Fruit fly (Drosophila melanogaster): Measurements from ENCODE around the gene CG1638.
A peak's percentile ranks its signal among the peaks of the same experiment; 100 is the strongest.

CG1638 gene

DNA sequence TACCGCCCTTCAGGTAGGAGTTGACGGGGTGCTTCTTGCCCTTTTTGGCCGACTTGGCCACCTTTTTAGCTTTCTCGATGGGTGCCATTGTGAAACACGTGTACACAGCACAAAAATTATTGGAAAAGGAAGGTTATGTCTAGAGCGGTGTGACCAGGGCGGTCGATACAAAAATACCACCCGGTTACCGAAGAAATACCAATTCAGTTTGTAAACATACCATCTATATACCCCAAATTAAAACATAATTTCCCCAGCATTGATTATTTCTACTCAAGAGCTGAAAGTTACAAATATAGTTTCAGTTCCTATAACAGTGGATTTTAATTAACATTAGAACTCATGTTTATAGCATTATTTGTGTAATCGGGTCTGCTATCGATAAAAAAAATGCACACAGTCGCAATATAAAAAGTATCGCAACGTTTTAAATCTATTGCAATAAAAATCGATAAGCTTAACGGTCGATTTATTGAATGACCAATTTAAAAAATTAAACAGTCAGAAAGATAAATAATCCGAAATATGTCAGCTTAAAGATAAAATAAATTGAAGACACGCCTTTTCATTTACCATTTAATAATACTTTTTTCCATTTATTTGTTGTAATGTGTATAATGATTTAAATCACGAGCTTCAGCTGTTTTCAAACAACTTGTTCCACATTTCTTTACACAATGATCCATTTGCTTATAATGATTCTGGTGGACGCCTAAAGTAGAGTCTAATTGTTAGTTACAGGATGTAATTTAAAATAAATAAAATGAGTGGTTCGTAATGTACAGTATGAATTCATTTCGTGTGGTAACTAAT, 5.9 kb downstream of the CG1638 start, which contains the start of gene RpL6:
TSS of gene RpL6 (minus strand) at position 134 of the 813 bp plus-strand sequence.
- no peak for TF ChIP-seq noc (tag; optimal IDR thresholded peaks at IDR 0.05)

DNA sequence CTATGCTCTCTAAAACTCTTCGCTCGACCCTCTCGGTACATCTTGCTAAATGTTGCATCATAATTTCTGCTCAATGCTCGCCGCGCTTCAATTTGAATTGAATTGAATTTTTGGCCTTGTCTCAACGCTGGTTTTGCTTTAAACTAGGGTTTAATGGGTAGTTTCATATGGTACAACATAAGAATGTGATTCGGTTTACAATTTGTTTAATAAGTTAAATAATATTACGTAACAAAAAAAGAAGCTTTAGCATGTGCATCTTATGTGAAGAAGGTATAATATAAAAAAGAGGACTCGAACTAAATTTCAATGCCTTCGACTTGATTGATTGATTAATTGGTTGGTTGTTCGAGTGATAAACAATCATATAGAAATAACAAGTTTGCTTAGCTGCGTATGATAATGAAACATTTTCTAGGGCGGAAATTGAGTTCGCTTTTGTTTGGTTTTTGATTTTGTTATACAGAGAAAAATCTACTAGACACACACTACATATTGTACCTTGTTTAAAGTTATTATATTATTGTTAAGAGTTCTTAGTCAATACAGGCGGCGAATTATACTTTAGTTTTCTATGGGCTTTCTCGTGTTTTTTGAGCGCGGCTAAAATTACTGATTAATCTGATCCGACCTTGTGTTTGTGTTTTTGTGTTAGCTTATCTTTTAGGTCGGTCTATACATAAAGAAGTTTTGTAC, 7.5 kb downstream of the CG1638 start:
- TF ChIP-seq noc (tag; optimal IDR thresholded peaks at IDR 0.05), result no peak

- peak; percentile 67 for TF ChIP-seq noc (tag; optimal IDR thresholded peaks at IDR 0.05)
Observed at dm6 chr3R:31599538-31600313, 9.3 kb downstream of the CG1638 start.

- no peak for TF ChIP-seq noc (tag; optimal IDR thresholded peaks at IDR 0.05)
Observed at dm6 chr3R:31603246-31603645, 12.9 kb downstream of the CG1638 start.

DNA sequence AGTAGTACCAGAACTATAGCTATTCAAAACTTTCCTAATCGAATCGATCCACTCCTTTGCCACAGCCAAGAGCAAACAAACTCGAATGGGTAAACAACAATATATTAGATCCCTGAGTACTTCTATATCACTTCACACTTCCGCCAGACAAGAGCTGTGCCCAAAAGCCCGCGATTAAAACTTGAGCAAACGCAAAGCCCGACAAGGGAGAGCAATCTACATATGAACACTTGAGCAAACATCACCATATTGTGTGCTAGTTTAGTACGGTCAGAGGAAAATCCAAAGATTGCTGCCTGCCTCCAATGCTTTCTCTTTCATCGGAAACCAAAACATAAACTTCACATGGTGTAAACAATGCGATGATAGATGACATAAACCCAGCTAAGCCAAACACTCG, 13.3 kb downstream of the CG1638 start:
- no peak for TF ChIP-seq noc (tag; optimal IDR thresholded peaks at IDR 0.05)

dm6 chr3R:31604409-31605116, 14.2 kb downstream of the CG1638 start:
- no peak for TF ChIP-seq noc (tag; optimal IDR thresholded peaks at IDR 0.05)

- no peak for TF ChIP-seq noc (tag; optimal IDR thresholded peaks at IDR 0.05)
Observed at dm6 chr3R:31605117-31605432, 14.7 kb downstream of the CG1638 start.

DNA sequence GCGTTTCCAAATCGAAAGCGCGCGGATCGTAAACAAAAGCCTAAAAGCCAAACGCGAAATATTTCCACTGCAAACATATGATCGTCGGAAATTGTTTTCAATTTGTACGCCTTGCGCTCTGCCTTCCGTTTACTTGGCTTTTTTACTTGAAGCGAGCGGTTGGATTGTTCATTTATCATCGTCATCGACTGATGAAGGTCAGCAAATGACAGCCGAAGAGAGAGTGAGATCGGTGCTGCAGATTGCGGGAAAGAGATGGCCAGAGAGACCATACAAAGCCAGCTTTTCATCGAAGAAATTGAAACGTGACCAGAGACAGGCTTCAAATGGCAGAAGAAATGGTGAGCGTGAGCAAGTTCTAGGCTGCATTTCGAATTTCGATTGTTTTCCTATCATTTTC, 15.4 kb downstream of the CG1638 start:
- TF ChIP-seq noc (tag; optimal IDR thresholded peaks at IDR 0.05), result no peak

dm6 chr3R:31606242-31607143, 16.1 kb downstream of the CG1638 start:
- TF ChIP-seq noc (tag; optimal IDR thresholded peaks at IDR 0.05), result no peak

DNA sequence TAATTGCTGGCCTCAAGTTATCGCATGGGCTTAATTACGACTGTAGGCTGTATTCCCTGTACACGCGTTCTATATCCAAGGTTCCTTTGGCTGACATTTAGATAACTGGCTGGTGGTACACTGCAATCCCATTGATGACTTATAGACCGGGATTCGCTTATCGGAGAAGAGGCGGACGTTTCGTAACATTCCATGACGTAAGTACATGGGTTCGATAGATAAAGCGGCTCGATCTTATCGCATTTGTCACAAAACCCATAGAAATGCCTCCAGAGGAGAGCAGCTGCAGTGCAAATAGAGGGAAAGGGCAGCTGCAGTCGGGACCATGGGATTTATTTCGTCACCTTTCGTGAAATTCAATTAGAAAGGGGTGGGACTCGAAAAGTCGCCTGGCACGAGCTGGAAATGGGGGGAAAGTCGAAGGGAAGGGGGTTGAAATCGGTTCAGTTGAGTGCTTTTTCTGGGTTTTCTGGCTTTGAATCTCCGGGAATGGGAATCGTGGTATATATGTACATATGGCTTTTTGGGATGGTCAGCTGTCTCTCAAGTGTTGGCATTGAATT, 17.0 kb downstream of the CG1638 start:
- TF ChIP-seq noc (tag; optimal IDR thresholded peaks at IDR 0.05), result no peak

DNA sequence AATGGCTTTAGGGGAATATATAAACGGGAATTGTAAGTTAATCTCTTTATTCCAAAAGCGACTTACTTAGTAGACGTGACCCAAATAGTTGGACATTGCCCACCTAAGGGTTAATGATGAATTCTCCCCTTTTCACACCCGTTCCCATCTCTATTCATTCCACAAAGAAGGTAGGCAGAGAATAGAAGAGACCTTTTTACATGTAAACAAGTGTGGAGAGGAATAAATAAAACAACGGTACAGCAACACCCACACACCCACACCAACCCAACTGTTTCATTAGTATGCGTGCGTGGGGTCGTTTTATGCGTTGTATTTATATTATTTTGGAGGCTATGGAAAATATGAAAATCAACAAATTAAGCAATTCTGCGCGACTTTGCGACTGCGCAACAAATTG, 17.6 kb downstream of the CG1638 start:
- no peak for TF ChIP-seq noc (tag; optimal IDR thresholded peaks at IDR 0.05)

dm6 chr3R:31608438-31609188, 18.2 kb downstream of the CG1638 start:
- TF ChIP-seq noc (tag; optimal IDR thresholded peaks at IDR 0.05), result peak; percentile 57

DNA sequence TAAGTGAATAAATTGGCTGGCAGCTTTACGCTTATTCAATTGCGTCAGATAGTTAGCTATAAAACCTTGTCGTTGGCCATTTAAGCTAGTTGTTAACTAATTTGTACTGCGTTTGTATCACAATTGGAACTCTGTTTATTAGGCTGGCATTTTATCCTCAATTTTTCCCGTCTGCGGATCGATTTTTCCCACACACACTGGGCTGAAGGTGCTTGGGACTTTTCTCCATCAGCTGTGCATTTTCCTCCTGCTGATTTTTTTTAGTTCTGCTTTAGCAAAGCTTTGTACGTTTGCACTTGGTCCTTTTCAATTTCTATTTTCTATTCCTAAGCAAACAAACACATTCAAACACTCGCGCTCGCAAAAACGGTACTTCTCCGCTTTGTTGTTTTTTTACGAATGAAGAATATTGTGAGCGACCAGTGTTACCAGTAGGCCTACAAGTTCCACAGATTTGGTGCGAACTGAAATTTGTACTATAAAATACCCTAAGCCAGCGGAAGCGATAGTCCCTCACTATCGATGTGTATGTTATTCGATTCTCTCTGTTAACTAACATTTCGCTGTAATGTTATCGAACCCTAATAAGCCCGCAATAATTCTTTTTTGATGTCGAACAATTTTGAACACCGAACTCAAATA, 19.2 kb downstream of the CG1638 start:
- TF ChIP-seq noc (tag; optimal IDR thresholded peaks at IDR 0.05), result no peak
